Fruit fly (Drosophila melanogaster) whole organism, prepupa: ENCODE data around the gene dachs.

Experiments used
- Blimp-1 ChIP-seq: fragments of 200-800 bp; sonication (Bioruptor generic); optimal IDR thresholded peaks from 3 replicates; lab custom pipeline; 2017; ENCODE audit warnings: missing biosample characterization, missing genetic modification characterization, mild to moderate bottlenecking, moderate library complexity, missing genetic modification reagents
- CG1621 ChIP-seq: fragments of 200-800 bp; sonication (Bioruptor generic); optimal IDR thresholded peaks from 3 replicates; lab custom pipeline; 2018; ENCODE audit warnings: missing biosample characterization, mild to moderate bottlenecking, missing genetic modification characterization
- CG16779 ChIP-seq: fragments of 200-800 bp; sonication (Bioruptor generic); optimal IDR thresholded peaks from 3 replicates; lab custom pipeline; 2017; ENCODE audit warnings: missing biosample characterization, mild to moderate bottlenecking, missing genetic modification characterization
- Eip93F ChIP-seq: fragments of 200-800 bp; sonication (Bioruptor generic); optimal IDR thresholded peaks from 2 replicates; lab custom pipeline; 2016; ENCODE audit warnings: missing biosample characterization, mild to moderate bottlenecking, missing genetic modification characterization
- Gug ChIP-seq: fragments of 200-800 bp; sonication (Bioruptor generic); IDR thresholded peaks from 2 replicates; pipeline ENCODE4 v1.3.6; 2022; ENCODE audit warnings: missing biosample characterization, missing genetic modification characterization
- Hr39 ChIP-seq: fragments of 200-800 bp; sonication (Bioruptor generic); optimal IDR thresholded peaks from 2 replicates; lab custom pipeline; 2016; ENCODE audit warnings: missing biosample characterization, missing genetic modification characterization
- OdsH ChIP-seq: fragments of 200-800 bp; sonication (Bioruptor generic); optimal IDR thresholded peaks from 3 replicates; lab custom pipeline; 2016; ENCODE audit warnings: missing biosample characterization, missing genetic modification characterization
- dac ChIP-seq: fragments of 200-800 bp; sonication (Bioruptor generic); optimal IDR thresholded peaks from 2 replicates; lab custom pipeline; 2017; ENCODE audit warnings: missing biosample characterization, mild to moderate bottlenecking, missing genetic modification characterization
- net ChIP-seq: fragments of 200-800 bp; sonication (Bioruptor generic); optimal IDR thresholded peaks from 3 replicates; lab custom pipeline; 2016; ENCODE audit warnings: missing biosample characterization, missing genetic modification characterization
- vri ChIP-seq: fragments of 200-800 bp; sonication (Bioruptor generic); optimal IDR thresholded peaks from 3 replicates; lab custom pipeline; 2016; ENCODE audit warnings: missing biosample characterization, mild to moderate bottlenecking, missing genetic modification characterization

DNA sequence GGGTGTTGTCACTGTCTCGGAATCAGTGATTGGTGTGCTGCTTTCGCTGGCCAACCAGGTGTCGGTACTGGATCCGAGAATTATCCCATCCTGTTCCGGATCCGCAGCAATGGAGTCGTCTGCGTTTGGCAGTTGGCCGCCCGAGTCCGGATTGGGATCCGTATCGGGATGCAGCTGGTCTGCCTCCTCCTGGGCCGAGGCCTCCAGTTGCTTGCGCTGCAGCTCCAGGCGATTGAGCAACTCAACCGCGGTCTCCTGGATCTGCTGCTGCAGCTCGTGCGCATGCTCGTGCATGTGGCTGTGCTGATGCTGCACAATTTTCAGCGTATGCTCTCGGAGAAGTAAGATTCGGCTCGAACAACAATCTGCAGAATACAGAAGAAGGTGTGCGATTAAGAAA lies 34.5 kb upstream of the dachs start:
- TF ChIP-seq CG1621 (tag; lab: Kevin White, UChicago) (no peak), CG16779 (tag; lab: Kevin White, UChicago) (no peak), vri (GFP tag; lab: Kevin White, UChicago) (no peak), OdsH (no peak), net (GFP tag; lab: Kevin White, UChicago) (no peak), Gug (GFP tag; lab: Robert Waterston, UW) (no peak), Eip93F (GFP tag; lab: Kevin White, UChicago) (no peak), Blimp-1 (GFP tag; lab: Kevin White, UChicago) (no peak), dac (GFP tag; lab: Kevin White, UChicago) (no peak), Hr39 (no peak)
